Worm (Caenorhabditis elegans) whole organism, late embryonic: ENCODE measurements around the gene B0361.9.

ENCODE experiments used
- C38D4.7 ChIP-seq: fragments of 200-800 bp; sonication (Bioruptor generic); optimal IDR thresholded peaks from 2 replicates; lab custom pipeline; 2018; ENCODE audit warnings: mild to moderate bottlenecking, missing genetic modification characterization, moderate library complexity, missing compliant biosample characterization
- K02D7.2 ChIP-seq: sonication (generic microtip); optimal IDR thresholded peaks from 2 replicates; lab custom pipeline; 2017; ENCODE audit warnings: mild to moderate bottlenecking, missing genetic modification characterization, missing compliant biosample characterization
- K09A11.1 ChIP-seq: sonication (generic microtip); optimal IDR thresholded peaks from 2 replicates; lab custom pipeline; 2017; ENCODE audit warnings: antibody characterized with exemption, mild to moderate bottlenecking, missing genetic modification characterization, missing compliant biosample characterization; ENCODE audit not compliant: insufficient read depth
- Y22D7AL.16 ChIP-seq: sonication (generic microtip); optimal IDR thresholded peaks from 2 replicates; lab custom pipeline; 2016; ENCODE audit warnings: missing genetic modification characterization, missing compliant biosample characterization
- ama-1 ChIP-seq: fragments of 150-350 bp; optimal IDR thresholded peaks from 2 replicates; lab custom pipeline; 2014
- ceh-14 ChIP-seq: sonication (generic microtip); optimal IDR thresholded peaks from 2 replicates; lab custom pipeline; 2016; ENCODE audit warnings: missing genotype, missing genetic modification characterization, missing compliant biosample characterization
- ceh-2 ChIP-seq: sonication (generic microtip); optimal IDR thresholded peaks from 2 replicates; lab custom pipeline; 2016; ENCODE audit warnings: missing genotype, missing genetic modification characterization, missing compliant biosample characterization
- ceh-22 ChIP-seq: sonication (generic microtip); optimal IDR thresholded peaks from 2 replicates; lab custom pipeline; 2017; ENCODE audit warnings: missing biosample characterization, missing genetic modification characterization
- ceh-31 ChIP-seq: sonication (generic microtip); optimal IDR thresholded peaks from 2 replicates; lab custom pipeline; 2016; ENCODE audit warnings: missing genetic modification characterization, missing compliant biosample characterization
- ceh-48 ChIP-seq: sonication (generic microtip); optimal IDR thresholded peaks from 2 replicates; lab custom pipeline; 2016; ENCODE audit warnings: missing genetic modification characterization, inconsistent platforms, missing compliant biosample characterization
- ceh-6 ChIP-seq: fragments of 200-800 bp; sonication (Bioruptor generic); optimal IDR thresholded peaks from 2 replicates; lab custom pipeline; 2018; ENCODE audit warnings: mild to moderate bottlenecking, missing genetic modification characterization, missing compliant biosample characterization
- ceh-9 ChIP-seq: sonication (generic microtip); optimal IDR thresholded peaks from 2 replicates; lab custom pipeline; 2016; ENCODE audit warnings: mild to moderate bottlenecking, missing genetic modification characterization, inconsistent platforms, missing compliant biosample characterization
- dve-1 ChIP-seq: sonication (generic microtip); optimal IDR thresholded peaks from 2 replicates; lab custom pipeline; 2017; ENCODE audit warnings: antibody characterized with exemption, mild to moderate bottlenecking, missing genetic modification characterization, missing compliant biosample characterization
- elt-2 ChIP-seq: sonication (generic microtip); optimal IDR thresholded peaks from 2 replicates; lab custom pipeline; 2016; ENCODE audit warnings: missing genetic modification reagents, missing genetic modification characterization, missing compliant biosample characterization
- elt-4 ChIP-seq: sonication (generic microtip); optimal IDR thresholded peaks from 2 replicates; lab custom pipeline; 2016; ENCODE audit warnings: missing genetic modification characterization, missing compliant biosample characterization
- ets-4 ChIP-seq: sonication (generic microtip); optimal IDR thresholded peaks from 2 replicates; lab custom pipeline; 2016; ENCODE audit warnings: missing genetic modification characterization, missing compliant biosample characterization
- eyg-1 ChIP-seq: sonication (generic microtip); optimal IDR thresholded peaks from 2 replicates; lab custom pipeline; 2016; ENCODE audit warnings: missing genotype, missing genetic modification characterization, missing compliant biosample characterization
- fax-1 ChIP-seq: sonication (generic microtip); optimal IDR thresholded peaks from 2 replicates; lab custom pipeline; 2016; ENCODE audit warnings: missing genotype, missing genetic modification characterization, missing compliant biosample characterization
- fkh-10 ChIP-seq: fragments of 150-350 bp; optimal IDR thresholded peaks from 2 replicates; lab custom pipeline; 2014; ENCODE audit warnings: missing biosample characterization, missing genetic modification reagents, missing genetic modification characterization
- fkh-6 ChIP-seq: sonication (generic microtip); optimal IDR thresholded peaks from 2 replicates; lab custom pipeline; 2016; ENCODE audit warnings: missing genetic modification characterization, missing compliant biosample characterization
- gmeb-2 ChIP-seq: sonication (generic microtip); optimal IDR thresholded peaks from 2 replicates; lab custom pipeline; 2016; ENCODE audit warnings: missing genetic modification characterization, inconsistent platforms, missing compliant biosample characterization
- hlh-15 ChIP-seq: sonication (generic microtip); optimal IDR thresholded peaks from 2 replicates; lab custom pipeline; 2016; ENCODE audit warnings: missing genetic modification characterization, missing compliant biosample characterization
- hlh-8 ChIP-seq: sonication (generic microtip); optimal IDR thresholded peaks from 2 replicates; lab custom pipeline; 2016; ENCODE audit warnings: missing genotype, missing genetic modification characterization, missing compliant biosample characterization
- lim-6 ChIP-seq: sonication (generic microtip); optimal IDR thresholded peaks from 2 replicates; lab custom pipeline; 2016; ENCODE audit warnings: missing genetic modification characterization, missing compliant biosample characterization
- lin-11 ChIP-seq: fragments of 200-800 bp; sonication (Bioruptor generic); optimal IDR thresholded peaks from 2 replicates; lab custom pipeline; 2018; ENCODE audit warnings: mild to moderate bottlenecking, missing genetic modification characterization, missing compliant biosample characterization
- mec-3 ChIP-seq: sonication (generic microtip); optimal IDR thresholded peaks from 2 replicates; lab custom pipeline; 2016; ENCODE audit warnings: borderline replicate concordance, missing genetic modification characterization, missing compliant biosample characterization
- nfya-1 ChIP-seq: sonication (generic microtip); optimal IDR thresholded peaks from 2 replicates; lab custom pipeline; 2017; ENCODE audit warnings: missing genetic modification characterization, mild to moderate bottlenecking, missing compliant biosample characterization, antibody characterized with exemption, moderate library complexity
- nhr-11 ChIP-seq: fragments of 150-350 bp; optimal IDR thresholded peaks from 2 replicates; lab custom pipeline; 2014; ENCODE audit warnings: missing biosample characterization, missing genetic modification characterization
- pat-9 ChIP-seq: fragments of 200-800 bp; sonication (Bioruptor generic); optimal IDR thresholded peaks from 2 replicates; lab custom pipeline; 2018; ENCODE audit warnings: mild to moderate bottlenecking, missing genetic modification characterization, moderate library complexity, missing compliant biosample characterization
- pha-2 ChIP-seq: sonication (generic microtip); optimal IDR thresholded peaks from 2 replicates; lab custom pipeline; 2017; ENCODE audit warnings: mild to moderate bottlenecking, missing genetic modification characterization, missing compliant biosample characterization
- pha-4 ChIP-seq: fragments of 150-350 bp; optimal IDR thresholded peaks from 2 replicates; lab custom pipeline; 2018; ENCODE audit warnings: missing biosample characterization, missing genetic modification reagents, missing genetic modification characterization
- pqm-1 ChIP-seq: sonication (generic microtip); optimal IDR thresholded peaks from 2 replicates; lab custom pipeline; 2016; ENCODE audit warnings: missing genetic modification characterization, missing compliant biosample characterization
- pros-1 ChIP-seq: fragments of 150-350 bp; optimal IDR thresholded peaks from 2 replicates; lab custom pipeline; 2014; ENCODE audit warnings: missing biosample characterization, missing genetic modification reagents, missing genetic modification characterization
- ref-2 ChIP-seq: sonication (generic microtip); optimal IDR thresholded peaks from 2 replicates; lab custom pipeline; 2016; ENCODE audit warnings: missing genetic modification characterization, missing compliant biosample characterization
- rnt-1 ChIP-seq: sonication (generic microtip); optimal IDR thresholded peaks from 2 replicates; lab custom pipeline; 2016; ENCODE audit warnings: missing genetic modification characterization, missing compliant biosample characterization
- sdc-2 ChIP-seq: sonication (generic microtip); optimal IDR thresholded peaks from 2 replicates; lab custom pipeline; 2016; ENCODE audit warnings: missing genotype, missing genetic modification characterization, missing compliant biosample characterization
- syd-9 ChIP-seq: sonication (generic microtip); optimal IDR thresholded peaks from 2 replicates; lab custom pipeline; 2016; ENCODE audit warnings: mild to moderate bottlenecking, missing genetic modification characterization, moderate library complexity, missing compliant biosample characterization
- tbx-2 ChIP-seq: sonication (generic microtip); optimal IDR thresholded peaks from 2 replicates; lab custom pipeline; 2016; ENCODE audit warnings: missing genetic modification characterization, missing compliant biosample characterization
- tbx-7 ChIP-seq: sonication (generic microtip); optimal IDR thresholded peaks from 2 replicates; lab custom pipeline; 2016; ENCODE audit warnings: missing genotype, missing genetic modification characterization, missing compliant biosample characterization
- unc-42 ChIP-seq: sonication (generic microtip); optimal IDR thresholded peaks from 2 replicates; lab custom pipeline; 2016; ENCODE audit warnings: missing genotype, missing genetic modification characterization, missing compliant biosample characterization
- unc-55 ChIP-seq: sonication (generic microtip); optimal IDR thresholded peaks from 2 replicates; lab custom pipeline; 2017; ENCODE audit warnings: missing biosample characterization, missing genetic modification reagents, missing genetic modification characterization
- unc-86 ChIP-seq: sonication (generic microtip); optimal IDR thresholded peaks from 2 replicates; lab custom pipeline; 2016; ENCODE audit warnings: missing genetic modification characterization, missing compliant biosample characterization
- zip-5 ChIP-seq: sonication (generic microtip); optimal IDR thresholded peaks from 2 replicates; lab custom pipeline; 2016; ENCODE audit warnings: missing genetic modification characterization, missing compliant biosample characterization
- ztf-16 ChIP-seq: sonication (generic microtip); optimal IDR thresholded peaks from 2 replicates; lab custom pipeline; 2017; ENCODE audit warnings: missing genetic modification characterization, missing compliant biosample characterization

B0361.9 gene

ce11 chrIII:7305649-7305977, 6.2 kb upstream of the B0361.9 start:
- TF ChIP-seq lin-11 (tag; lab: Kevin White, UChicago), result no peak
- no peak for TF ChIP-seq ceh-48
- no peak for TF ChIP-seq lim-6 (tag; lab: Kevin White, UChicago)
- no peak for TF ChIP-seq pqm-1 (tag; lab: Kevin White, UChicago)
- TF ChIP-seq ceh-31 (tag; lab: Kevin White, UChicago), result no peak
- TF ChIP-seq Y22D7AL.16 (tag; lab: Kevin White, UChicago), result no peak
- TF ChIP-seq C38D4.7 (GFP tag; lab: Kevin White, UChicago), result no peak
- no peak for TF ChIP-seq hlh-8 (tag; lab: Kevin White, UChicago)
- TF ChIP-seq mec-3 (tag; lab: Kevin White, UChicago), result no peak
- TF ChIP-seq pha-2 (tag; lab: Kevin White, UChicago), result no peak
- TF ChIP-seq elt-2, result no peak
- TF ChIP-seq hlh-15 (tag; lab: Kevin White, UChicago), result no peak
- TF ChIP-seq syd-9 (tag; lab: Kevin White, UChicago), result no peak
- no peak for TF ChIP-seq ceh-2
- no peak for TF ChIP-seq tbx-2 (tag; lab: Kevin White, UChicago)
- no peak for TF ChIP-seq unc-42
- TF ChIP-seq K09A11.1 (tag; lab: Kevin White, UChicago), result no peak
- TF ChIP-seq ztf-16 (tag; lab: Kevin White, UChicago), result no peak
- no peak for TF ChIP-seq ceh-22

- TF ChIP-seq ceh-22, result no peak
- TF ChIP-seq unc-86 (tag; lab: Kevin White, UChicago), result no peak
- TF ChIP-seq pros-1 (tag; lab: Kevin White, UChicago), result no peak
- no peak for TF ChIP-seq dve-1 (tag; lab: Kevin White, UChicago)
- TF ChIP-seq hlh-8 (tag; lab: Kevin White, UChicago), result no peak
- no peak for TF ChIP-seq gmeb-2 (tag; lab: Kevin White, UChicago)
- no peak for TF ChIP-seq K02D7.2 (tag; lab: Kevin White, UChicago)
- TF ChIP-seq pha-2 (tag; lab: Kevin White, UChicago), result no peak
- TF ChIP-seq ceh-9, result no peak
- no peak for TF ChIP-seq ets-4 (tag; lab: Kevin White, UChicago)
- no peak for TF ChIP-seq Y22D7AL.16 (tag; lab: Kevin White, UChicago)
- TF ChIP-seq ceh-6, result no peak
- TF ChIP-seq sdc-2, result no peak
- TF ChIP-seq syd-9 (tag; lab: Kevin White, UChicago), result no peak
- TF ChIP-seq fax-1 (tag; lab: Kevin White, UChicago), result no peak
These were observed 5.7 kb upstream of the B0361.9 start for ce11 chrIII:7304961-7305648.

DNA sequence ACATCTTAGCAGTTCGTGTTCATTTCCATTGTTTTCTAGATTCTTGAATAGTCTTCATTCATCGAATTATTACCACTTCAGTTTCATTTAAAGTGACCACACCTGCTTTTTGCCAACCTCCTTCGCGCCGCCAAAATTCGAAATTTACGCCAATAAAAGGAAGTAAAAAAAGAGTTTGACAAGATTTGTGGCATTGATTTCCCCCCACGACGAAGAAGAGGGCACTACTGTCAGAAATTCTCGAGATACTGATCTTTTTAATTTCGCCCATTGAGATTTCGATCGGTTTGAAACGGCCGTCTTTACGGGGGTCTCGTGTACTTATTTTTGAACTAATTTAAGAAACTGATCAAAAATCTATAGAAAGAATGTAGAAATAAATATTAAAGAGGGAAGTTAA, 2.2 kb upstream of the B0361.9 start:
- TF ChIP-seq lim-6 (tag; lab: Kevin White, UChicago), result no peak
- TF ChIP-seq ztf-16 (tag; lab: Kevin White, UChicago), result no peak
- TF ChIP-seq zip-5 (tag; lab: Kevin White, UChicago), result no peak
- TF ChIP-seq sdc-2, result no peak
- TF ChIP-seq rnt-1 (tag; lab: Kevin White, UChicago), result no peak
- no peak for TF ChIP-seq hlh-15 (tag; lab: Kevin White, UChicago)
- TF ChIP-seq nhr-11, result no peak
- TF ChIP-seq elt-2, result no peak
- no peak for TF ChIP-seq syd-9 (tag; lab: Kevin White, UChicago)
- TF ChIP-seq nfya-1, result no peak
- no peak for TF ChIP-seq ama-1
- no peak for TF ChIP-seq mec-3 (tag; lab: Kevin White, UChicago)
- no peak for TF ChIP-seq lin-11 (tag; lab: Kevin White, UChicago)

DNA sequence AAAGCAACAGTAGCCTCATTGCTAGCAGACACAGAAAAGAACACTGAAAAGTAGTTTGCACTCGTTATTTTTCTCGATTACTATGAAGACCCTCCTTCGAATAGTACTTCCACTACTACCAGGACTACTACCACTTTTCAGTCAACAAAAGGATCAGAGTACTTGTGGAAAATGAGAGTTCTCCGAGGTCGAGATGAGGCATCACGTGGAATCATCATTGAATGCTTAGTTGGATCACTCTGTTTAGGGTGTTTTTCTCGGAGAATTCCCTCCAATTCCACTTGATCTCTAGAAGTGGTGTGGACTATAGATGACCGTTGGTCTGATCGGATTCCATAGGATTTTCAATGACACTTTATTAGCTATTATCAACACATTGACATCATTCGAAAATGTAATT, 1.3 kb upstream of the B0361.9 start:
- TF ChIP-seq sdc-2 (no peak), K02D7.2 (tag; lab: Kevin White, UChicago) (no peak), eyg-1 (tag; lab: Kevin White, UChicago) (no peak), elt-4 (tag; lab: Kevin White, UChicago) (no peak), ceh-48 (no peak), dve-1 (tag; lab: Kevin White, UChicago) (no peak), zip-5 (tag; lab: Kevin White, UChicago) (no peak), pat-9 (no peak), tbx-7 (tag; lab: Kevin White, UChicago) (no peak), unc-55 (no peak), fkh-6 (no peak), ref-2 (tag; lab: Kevin White, UChicago) (no peak), fkh-10 (GFP tag; lab: Kevin White, UChicago) (no peak), pha-4 (no peak), Y22D7AL.16 (tag; lab: Kevin White, UChicago) (no peak), pha-2 (tag; lab: Kevin White, UChicago) (no peak), ceh-14 (tag; lab: Kevin White, UChicago) (no peak)
